Worm (Caenorhabditis elegans): Measurements from ENCODE around the gene bath-20.
"Not testable (repeated sequence)": the region's sequence is repeated elsewhere in the genome, so short reads cannot be mapped to it uniquely, and the experiment has no call there.

DNA sequence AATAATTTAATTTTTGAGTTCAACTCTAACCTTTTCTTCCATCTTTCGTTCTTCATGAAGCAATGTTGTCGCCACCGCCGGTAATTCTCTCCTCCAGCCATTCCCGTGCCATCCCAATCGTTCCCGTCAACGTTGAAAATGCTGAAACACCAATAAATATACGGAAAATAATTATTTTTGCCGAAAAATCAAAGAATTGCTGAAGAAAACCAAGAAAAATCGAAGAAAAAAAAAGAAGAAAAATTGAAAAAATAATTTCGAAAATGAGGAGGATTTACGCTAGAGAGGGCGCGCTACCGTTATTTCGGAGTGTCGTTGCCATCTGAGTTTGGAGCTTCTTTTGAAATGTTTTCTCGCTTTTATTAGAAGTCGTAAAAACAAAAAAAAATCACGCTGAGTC lies 18.8 kb downstream of the bath-20 start, which contains the start of gene cya-2:
- TF ChIP-seq him-1, W03F9.2, dao-5 (tag; optimal IDR thresholded peaks at IDR 0.05): not testable (repeated sequence)

Data from whole organism, L4/young adult.